Worm (Caenorhabditis elegans) whole organism, young adult: Measurements from ENCODE around the gene F37H8.5.

Source experiments
- B0336.3 ChIP-seq: fragments of 200-800 bp; sonication (Bioruptor generic); IDR thresholded peaks from 2 replicates; pipeline ENCODE4 v1.3.6; 2022; ENCODE audit warnings: missing genetic modification characterization, missing compliant biosample characterization
- D2030.7 ChIP-seq: fragments of 200-800 bp; sonication (Bioruptor generic); IDR thresholded peaks from 2 replicates; pipeline ENCODE4 v1.3.6; 2022; ENCODE audit warnings: missing genetic modification reagents, missing genetic modification characterization, missing compliant biosample characterization
- F10E7.11 ChIP-seq: sonication (generic microtip); optimal IDR thresholded peaks from 2 replicates; lab custom pipeline; 2017; ENCODE audit warnings: mild to moderate bottlenecking, missing genetic modification characterization, moderate library complexity, missing compliant biosample characterization
- F22D6.2 ChIP-seq: sonication (generic microtip); optimal IDR thresholded peaks from 2 replicates; lab custom pipeline; 2016; ENCODE audit warnings: mild to moderate bottlenecking, missing genetic modification characterization, missing compliant biosample characterization
- F33H1.4 ChIP-seq: fragments of 200-800 bp; sonication (Bioruptor generic); IDR thresholded peaks from 2 replicates; pipeline ENCODE4 v1.3.6; 2022; ENCODE audit warnings: missing genetic modification reagents, missing genetic modification characterization, missing compliant biosample characterization
- F55B11.4 ChIP-seq: sonication (generic microtip); optimal IDR thresholded peaks from 2 replicates; lab custom pipeline; 2016; ENCODE audit warnings: missing compliant biosample characterization, missing genetic modification characterization, borderline replicate concordance; ENCODE audit not compliant: insufficient read depth
- K11D2.4 ChIP-seq: fragments of 200-800 bp; sonication (Bioruptor generic); IDR thresholded peaks from 2 replicates; pipeline ENCODE4 v1.3.6; 2022; ENCODE audit warnings: missing genetic modification reagents, missing genetic modification characterization, missing compliant biosample characterization
- Y53G8AR.9 ChIP-seq: fragments of 200-800 bp; sonication (Bioruptor generic); conservative IDR thresholded peaks from 2 replicates; pipeline ENCODE4 v1.3.6; 2022; ENCODE audit warnings: missing genetic modification reagents, missing genetic modification characterization, missing compliant biosample characterization
- Y56A3A.18 ChIP-seq: fragments of 200-800 bp; sonication (Bioruptor generic); IDR thresholded peaks from 2 replicates; pipeline ENCODE4 v1.3.6; 2022; ENCODE audit warnings: missing genetic modification reagents, missing genetic modification characterization, missing compliant biosample characterization
- Y79H2A.3 ChIP-seq: fragments of 200-800 bp; sonication (Bioruptor generic); conservative IDR thresholded peaks from 2 replicates; pipeline ENCODE4 v1.3.6; 2022; ENCODE audit warnings: missing genetic modification reagents, missing genetic modification characterization, missing compliant biosample characterization
- ZK185.1 ChIP-seq: sonication (generic microtip); optimal IDR thresholded peaks from 2 replicates; lab custom pipeline; 2016; ENCODE audit warnings: mild to moderate bottlenecking, missing genetic modification characterization, missing compliant biosample characterization; ENCODE audit not compliant: poor library complexity, severe bottlenecking
- akir-1 ChIP-seq: fragments of 200-800 bp; sonication (Bioruptor generic); optimal IDR thresholded peaks from 2 replicates; lab custom pipeline; 2018; ENCODE audit warnings: mild to moderate bottlenecking, missing genetic modification characterization, moderate library complexity, missing compliant biosample characterization
- ama-1 ChIP-seq, 3 experiments: fragments of 150-350 bp in 1 of 3; sonication (generic microtip) in 2 of 3; optimal IDR thresholded peaks; 2 replicates each; lab custom pipeline; 2014 to 2018; ENCODE audit warnings: missing biosample characterization in 2 of 3, missing genetic modification characterization in 2 of 3, missing genetic modification reagents in 2 of 3
- aptf-2 ChIP-seq: fragments of 200-800 bp; sonication (Bioruptor generic); conservative IDR thresholded peaks from 2 replicates; pipeline ENCODE4 v1.3.6; 2022; ENCODE audit warnings: missing genetic modification reagents, missing genetic modification characterization, missing compliant biosample characterization
- aptf-3 ChIP-seq: fragments of 200-800 bp; sonication (Bioruptor generic); IDR thresholded peaks from 2 replicates; pipeline ENCODE4 v1.3.6; 2022; ENCODE audit warnings: missing genetic modification characterization, missing compliant biosample characterization
- attf-5 ChIP-seq: fragments of 200-800 bp; sonication (Bioruptor generic); optimal IDR thresholded peaks from 2 replicates; lab custom pipeline; 2018; ENCODE audit warnings: mild to moderate bottlenecking, missing genetic modification characterization, missing compliant biosample characterization
- attf-6 ChIP-seq: fragments of 200-800 bp; sonication (Bioruptor generic); IDR thresholded peaks from 2 replicates; pipeline ENCODE4 v1.3.6; 2022; ENCODE audit warnings: missing genetic modification reagents, missing genetic modification characterization, missing compliant biosample characterization
- ccch-3 ChIP-seq: fragments of 200-800 bp; sonication (Bioruptor generic); optimal IDR thresholded peaks from 2 replicates; lab custom pipeline; 2018; ENCODE audit warnings: mild to moderate bottlenecking, missing genetic modification characterization, missing compliant biosample characterization
- ceh-100 ChIP-seq: fragments of 200-800 bp; sonication (Bioruptor generic); IDR thresholded peaks from 2 replicates; pipeline ENCODE4 v1.3.6; 2022; ENCODE audit warnings: missing genetic modification reagents, missing genetic modification characterization, missing compliant biosample characterization
- ceh-40 ChIP-seq: fragments of 200-800 bp; sonication (Bioruptor generic); IDR thresholded peaks from 2 replicates; pipeline ENCODE4 v1.3.6; 2022; ENCODE audit warnings: missing genetic modification characterization, missing compliant biosample characterization
- ceh-79 ChIP-seq: sonication (generic microtip); optimal IDR thresholded peaks from 2 replicates; lab custom pipeline; 2017; ENCODE audit warnings: mild to moderate bottlenecking, missing genetic modification characterization, missing compliant biosample characterization
- ceh-91 ChIP-seq: fragments of 200-800 bp; sonication (Bioruptor generic); IDR thresholded peaks from 2 replicates; pipeline ENCODE4 v1.3.6; 2022; ENCODE audit warnings: missing genetic modification reagents, missing genetic modification characterization, missing compliant biosample characterization
- die-1 ChIP-seq: sonication (generic microtip); optimal IDR thresholded peaks from 2 replicates; lab custom pipeline; 2016; ENCODE audit warnings: missing genotype, mild to moderate bottlenecking, missing genetic modification characterization, missing compliant biosample characterization
- dpff-1 ChIP-seq: sonication (generic microtip); optimal IDR thresholded peaks from 2 replicates; lab custom pipeline; 2017; ENCODE audit warnings: mild to moderate bottlenecking, missing genetic modification characterization, missing compliant biosample characterization
- efl-1 ChIP-seq: fragments of 150-350 bp; optimal IDR thresholded peaks from 2 replicates; lab custom pipeline; 2014; ENCODE audit warnings: missing biosample characterization, missing genetic modification reagents, missing genetic modification characterization
- egl-44 ChIP-seq: fragments of 200-800 bp; sonication (Bioruptor generic); IDR thresholded peaks from 2 replicates; pipeline ENCODE4 v1.3.6; 2022; ENCODE audit warnings: missing genetic modification reagents, missing genetic modification characterization, missing compliant biosample characterization
- egrh-3 ChIP-seq: fragments of 200-800 bp; sonication (Bioruptor generic); IDR thresholded peaks from 2 replicates; pipeline ENCODE4 v1.3.6; 2022; ENCODE audit warnings: missing genetic modification reagents, missing genetic modification characterization, missing compliant biosample characterization
- ekl-4 ChIP-seq: fragments of 200-800 bp; sonication (Bioruptor generic); IDR thresholded peaks from 2 replicates; pipeline ENCODE4 v1.3.6; 2022; ENCODE audit warnings: missing genetic modification reagents, missing genetic modification characterization, missing compliant biosample characterization
- lin-26 ChIP-seq: fragments of 200-800 bp; sonication (Bioruptor generic); IDR thresholded peaks from 2 replicates; pipeline ENCODE4 v1.3.6; 2022; ENCODE audit warnings: missing genetic modification reagents, missing genetic modification characterization, missing compliant biosample characterization
- lin-40 ChIP-seq: sonication (generic microtip); optimal IDR thresholded peaks from 2 replicates; lab custom pipeline; 2016; ENCODE audit warnings: missing genetic modification characterization, mild to moderate bottlenecking, missing compliant biosample characterization, missing genotype, missing genetic modification reagents
- lsl-1 ChIP-seq: fragments of 200-800 bp; sonication (Bioruptor generic); optimal IDR thresholded peaks from 2 replicates; lab custom pipeline; 2018; ENCODE audit warnings: mild to moderate bottlenecking, missing genetic modification characterization, moderate library complexity, missing compliant biosample characterization
- lsy-27 ChIP-seq: sonication (generic microtip); optimal IDR thresholded peaks from 2 replicates; lab custom pipeline; 2017; ENCODE audit warnings: missing genetic modification characterization, mild to moderate bottlenecking, missing compliant biosample characterization, antibody characterized with exemption, missing genotype, borderline replicate concordance; ENCODE audit not compliant: insufficient read depth
- madf-3 ChIP-seq: fragments of 200-800 bp; sonication (Bioruptor generic); IDR thresholded peaks from 2 replicates; pipeline ENCODE4 v1.3.6; 2022; ENCODE audit warnings: missing genetic modification reagents, missing genetic modification characterization, missing compliant biosample characterization
- madf-8 ChIP-seq: fragments of 200-800 bp; sonication (Bioruptor generic); conservative IDR thresholded peaks from 2 replicates; pipeline ENCODE4 v1.3.6; 2022; ENCODE audit warnings: missing genetic modification reagents, missing genetic modification characterization, missing compliant biosample characterization
- mes-4 ChIP-seq: sonication (generic microtip); optimal IDR thresholded peaks from 2 replicates; lab custom pipeline; 2016; ENCODE audit warnings: missing genotype, missing genetic modification characterization, missing compliant biosample characterization
- nfya-2 ChIP-seq: fragments of 200-800 bp; sonication (Bioruptor generic); IDR thresholded peaks from 2 replicates; pipeline ENCODE4 v1.3.6; 2022; ENCODE audit warnings: missing genetic modification reagents, missing genetic modification characterization, missing compliant biosample characterization
- pbrm-1 ChIP-seq: fragments of 200-800 bp; sonication (Bioruptor generic); IDR thresholded peaks from 2 replicates; pipeline ENCODE4 v1.3.6; 2022; ENCODE audit warnings: missing genetic modification reagents, missing genetic modification characterization, missing compliant biosample characterization
- rec-8 ChIP-seq, 2 experiments: sonication (generic microtip); optimal IDR thresholded peaks; 2 replicates each; lab custom pipeline; 2016; ENCODE audit warnings: mild to moderate bottlenecking in 2 of 2, missing genetic modification characterization in 2 of 2, missing genetic modification reagents in 2 of 2, missing genotype in 2 of 2, missing biosample characterization in 1 of 2, missing compliant biosample characterization in 1 of 2, moderate library complexity in 1 of 2
- repo-1 ChIP-seq: sonication (generic microtip); optimal IDR thresholded peaks from 2 replicates; lab custom pipeline; 2017; ENCODE audit warnings: mild to moderate bottlenecking, missing genetic modification characterization, missing compliant biosample characterization
- rpc-1 ChIP-seq, 2 experiments: fragments of 150-350 bp in 1 of 2; sonication (generic microtip) in 1 of 2; optimal IDR thresholded peaks; 2 replicates each; lab custom pipeline; 2014 to 2018; ENCODE audit warnings: missing biosample characterization in 1 of 2, missing genetic modification characterization in 1 of 2, missing genetic modification reagents in 1 of 2, missing genotype in 1 of 2
- sdz-38 ChIP-seq: sonication (generic microtip); optimal IDR thresholded peaks from 2 replicates; lab custom pipeline; 2016; ENCODE audit warnings: missing genotype, missing genetic modification characterization, missing compliant biosample characterization
- sptf-2 ChIP-seq: fragments of 200-800 bp; sonication (Bioruptor generic); optimal IDR thresholded peaks from 2 replicates; lab custom pipeline; 2018; ENCODE audit warnings: mild to moderate bottlenecking, missing genetic modification characterization, missing compliant biosample characterization
- unc-130 ChIP-seq: sonication (generic microtip); optimal IDR thresholded peaks from 2 replicates; lab custom pipeline; 2016; ENCODE audit warnings: missing genetic modification reagents, missing genetic modification characterization, missing compliant biosample characterization
- unc-62 ChIP-seq: fragments of 150-350 bp; optimal IDR thresholded peaks from 2 replicates; lab custom pipeline; 2014; ENCODE audit warnings: missing biosample characterization, missing genetic modification reagents, missing genetic modification characterization
- xnd-1 ChIP-seq: sonication (generic microtip); optimal IDR thresholded peaks from 2 replicates; lab custom pipeline; 2016; ENCODE audit warnings: missing genotype, missing genetic modification reagents, missing genetic modification characterization, missing compliant biosample characterization
- zim-3 ChIP-seq: sonication (generic microtip); optimal IDR thresholded peaks from 2 replicates; lab custom pipeline; 2017; ENCODE audit warnings: mild to moderate bottlenecking, missing genetic modification characterization, moderate library complexity, missing compliant biosample characterization
- ztf-26 ChIP-seq: sonication (generic microtip); optimal IDR thresholded peaks from 2 replicates; lab custom pipeline; 2017; ENCODE audit warnings: missing genetic modification characterization, missing compliant biosample characterization
- ztf-3 ChIP-seq: fragments of 200-800 bp; sonication (Bioruptor generic); optimal IDR thresholded peaks from 2 replicates; lab custom pipeline; 2018; ENCODE audit warnings: mild to moderate bottlenecking, missing genetic modification characterization, missing compliant biosample characterization

F37H8.5 gene

DNA sequence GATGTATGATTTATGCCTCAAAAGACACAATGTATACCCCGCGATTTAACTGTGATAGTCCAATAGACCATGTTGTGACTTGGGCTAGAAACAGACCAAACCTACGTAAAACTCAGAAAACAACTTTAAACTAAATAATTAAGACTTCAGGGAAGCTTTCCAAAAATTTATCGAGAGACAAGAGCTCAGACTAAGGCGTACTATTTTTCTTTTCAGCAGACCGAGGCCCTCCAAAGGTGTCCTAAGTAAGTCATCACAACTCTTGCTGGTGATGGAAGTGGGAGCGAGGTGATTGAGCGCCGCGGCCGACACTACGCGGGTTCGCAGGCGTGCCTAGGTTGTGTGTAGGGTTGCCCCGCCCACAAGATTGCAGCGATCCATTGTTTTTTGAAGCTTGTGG, 21.0 kb upstream of the F37H8.5 start (continued):
- TF ChIP-seq akir-1 (GFP tag; lab: Kevin White, UChicago) (no peak), nfya-2 (GFP tag; lab: Robert Waterston, UW) (no peak), B0336.3 (GFP tag; lab: Robert Waterston, UW) (peak; percentile 90), lsl-1 (peak; percentile 80), madf-3 (GFP tag; lab: Robert Waterston, UW) (no peak), rec-8 (tag; optimal IDR thresholded peaks at IDR 0.05; lab: Kevin White, UChicago) (peak in 1 of 2 experiments; percentile 77), lin-26 (GFP tag; lab: Robert Waterston, UW) (peak; percentile 67; the same call in 1 of the 2 replicates), F33H1.4 (GFP tag; lab: Robert Waterston, UW) (peak; percentile 72), egl-44 (GFP tag; lab: Robert Waterston, UW) (peak; percentile 73; the same call in 1 of the 2 replicates), sdz-38 (tag; lab: Kevin White, UChicago) (no peak), pbrm-1 (GFP tag; lab: Robert Waterston, UW) (peak; percentile 98), Y56A3A.18 (GFP tag; lab: Robert Waterston, UW) (peak; percentile 87), attf-5 (peak; percentile 8), efl-1 (GFP tag; lab: Kevin White, UChicago) (peak; percentile 49), ceh-40 (GFP tag; lab: Robert Waterston, UW) (no peak), F22D6.2 (tag; lab: Kevin White, UChicago) (no peak), ceh-79 (no peak), die-1 (peak; percentile 39), rpc-1 (optimal IDR thresholded peaks at IDR 0.05; lab: Kevin White, UChicago) (no peak), rpc-1 (tag; optimal IDR thresholded peaks at IDR 0.05; lab: Kevin White, UChicago) (peak; percentile 6), aptf-3 (no peak), egrh-3 (peak; percentile 68), unc-62 (GFP tag; lab: Kevin White, UChicago) (no peak), mes-4 (peak; percentile 74), ceh-91 (GFP tag; lab: Robert Waterston, UW) (peak; percentile 67), ccch-3 (no peak), F55B11.4 (tag; lab: Kevin White, UChicago) (no peak), Y53G8AR.9 (GFP tag; lab: Robert Waterston, UW) (peak; percentile 84; the same call in 1 of the 2 replicates), F10E7.11 (tag; lab: Kevin White, UChicago) (no peak), dpff-1 (tag; lab: Kevin White, UChicago) (peak; percentile 80), ZK185.1 (tag; lab: Kevin White, UChicago) (peak; percentile 70), Y79H2A.3 (no peak), ztf-26 (tag; lab: Kevin White, UChicago) (no peak), lin-40 (tag; lab: Kevin White, UChicago) (peak; percentile 40), D2030.7 (GFP tag; lab: Robert Waterston, UW) (peak; percentile 98), aptf-2 (0 out of 2 replicates have a peak, but pooled peaks have one; percentile 51), ztf-3 (GFP tag; lab: Kevin White, UChicago) (no peak), K11D2.4 (GFP tag; lab: Robert Waterston, UW) (0 out of 2 replicates have a peak, but pooled peaks have one; percentile 26), ekl-4 (peak; percentile 90), repo-1 (tag; lab: Kevin White, UChicago) (peak; percentile 82), attf-6 (GFP tag; lab: Robert Waterston, UW) (peak; percentile 95), unc-130 (peak; percentile 54), zim-3 (tag; lab: Kevin White, UChicago) (no peak), madf-8 (peak; percentile 79), ceh-100 (GFP tag; lab: Robert Waterston, UW) (peak; percentile 82), ama-1 (optimal IDR thresholded peaks at IDR 0.05; lab: Kevin White, UChicago) (peak; percentile 82), ama-1 (GFP tag; optimal IDR thresholded peaks at IDR 0.05; lab: Kevin White, UChicago) (peak in 1 of 2 experiments; percentile 38), xnd-1 (peak; percentile 72), sptf-2 (GFP tag; lab: Kevin White, UChicago) (peak; percentile 75), lsy-27 (tag; lab: Kevin White, UChicago) (no peak)
